Fruit fly (Drosophila melanogaster) Kc167 (cell line): ENCODE measurements around the gene CG31407.

Experiments used
- Myc ChIP-seq: fragments of >200 bp; optimal IDR thresholded peaks from 2 replicates; lab custom pipeline; 2017; ENCODE audit warnings: missing external identifiers
- Sin3A ChIP-seq: fragments of >200 bp; optimal IDR thresholded peaks from 2 replicates; lab custom pipeline; 2018; ENCODE audit warnings: missing external identifiers
- h ChIP-seq: fragments of >200 bp; optimal IDR thresholded peaks from 3 replicates; lab custom pipeline; 2018; ENCODE audit warnings: missing external identifiers
- insv ChIP-seq: fragments of >200 bp; optimal IDR thresholded peaks from 3 replicates; lab custom pipeline; 2018; ENCODE audit warnings: missing external identifiers
- psq ChIP-seq: fragments of >200 bp; optimal IDR thresholded peaks from 2 replicates; lab custom pipeline; 2017; ENCODE audit warnings: missing external identifiers
- ttk ChIP-seq: sonication (Bioruptor generic); optimal IDR thresholded peaks from 2 replicates; lab custom pipeline; 2017; ENCODE audit warnings: missing external identifiers

dm6 chr3R:10025050-10025449 lies at the start of gene CG31407:
- TF ChIP-seq h (lab: Kevin White, UChicago) (no peak), psq (lab: Kevin White, UChicago) (no peak), Myc (no peak), ttk (lab: Kevin White, UChicago) (no peak), insv (lab: Kevin White, UChicago) (no peak), Sin3A (lab: Kevin White, UChicago) (no peak)
